Worm (Caenorhabditis elegans): ENCODE data around the gene F33H12.1.
"Not testable (repeated sequence)": the region's sequence is repeated elsewhere in the genome, so short reads cannot be mapped to it uniquely, and the experiment has no call there.

DNA sequence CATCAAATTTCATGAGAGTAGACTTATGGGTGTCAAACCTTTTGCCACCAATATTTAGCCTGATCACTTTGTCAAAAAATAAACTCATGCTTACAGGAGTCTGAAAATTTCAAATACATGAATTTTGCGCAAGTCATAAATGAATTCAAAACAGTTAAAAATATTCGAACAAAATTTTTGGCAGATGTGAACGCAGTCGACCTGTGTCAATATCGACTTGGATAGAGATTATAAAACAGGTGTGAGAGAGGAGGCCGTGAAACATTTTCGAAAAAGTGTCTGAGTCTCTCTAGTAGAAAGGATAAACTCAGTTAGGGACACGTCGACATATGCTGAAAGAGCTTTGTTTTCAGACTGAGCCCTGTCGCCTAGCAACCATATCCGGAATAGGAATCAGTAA, 46.5 kb downstream of the F33H12.1 start, which contains the start of gene F22E5.12:
- not testable (repeated sequence) for TF ChIP-seq unc-3 (GFP tag; conservative IDR thresholded peaks at IDR 0.05); unc-3 (tag; optimal IDR thresholded peaks at IDR 0.05); Y22D7AL.16 (tag; optimal IDR thresholded peaks at IDR 0.05); syd-9 (tag; optimal IDR thresholded peaks at IDR 0.05); ama-1 (optimal IDR thresholded peaks at IDR 0.05); pqm-1 (tag; optimal IDR thresholded peaks at IDR 0.05); nhr-11 (tag; optimal IDR thresholded peaks at IDR 0.05); T23F11.4 (GFP tag; optimal IDR thresholded peaks at IDR 0.05); nfya-1 (tag; optimal IDR thresholded peaks at IDR 0.05); unc-42 (tag; optimal IDR thresholded peaks at IDR 0.05); ztf-16 (tag; optimal IDR thresholded peaks at IDR 0.05); zip-5 (tag; optimal IDR thresholded peaks at IDR 0.05); hlh-6 (tag; optimal IDR thresholded peaks at IDR 0.05); ceh-18 (tag; optimal IDR thresholded peaks at IDR 0.05); npax-4 (tag; optimal IDR thresholded peaks at IDR 0.05)

Data from whole organism, late embryonic.